Fruit fly (Drosophila melanogaster): ENCODE results near the gene fy.

The fy gene

DNA sequence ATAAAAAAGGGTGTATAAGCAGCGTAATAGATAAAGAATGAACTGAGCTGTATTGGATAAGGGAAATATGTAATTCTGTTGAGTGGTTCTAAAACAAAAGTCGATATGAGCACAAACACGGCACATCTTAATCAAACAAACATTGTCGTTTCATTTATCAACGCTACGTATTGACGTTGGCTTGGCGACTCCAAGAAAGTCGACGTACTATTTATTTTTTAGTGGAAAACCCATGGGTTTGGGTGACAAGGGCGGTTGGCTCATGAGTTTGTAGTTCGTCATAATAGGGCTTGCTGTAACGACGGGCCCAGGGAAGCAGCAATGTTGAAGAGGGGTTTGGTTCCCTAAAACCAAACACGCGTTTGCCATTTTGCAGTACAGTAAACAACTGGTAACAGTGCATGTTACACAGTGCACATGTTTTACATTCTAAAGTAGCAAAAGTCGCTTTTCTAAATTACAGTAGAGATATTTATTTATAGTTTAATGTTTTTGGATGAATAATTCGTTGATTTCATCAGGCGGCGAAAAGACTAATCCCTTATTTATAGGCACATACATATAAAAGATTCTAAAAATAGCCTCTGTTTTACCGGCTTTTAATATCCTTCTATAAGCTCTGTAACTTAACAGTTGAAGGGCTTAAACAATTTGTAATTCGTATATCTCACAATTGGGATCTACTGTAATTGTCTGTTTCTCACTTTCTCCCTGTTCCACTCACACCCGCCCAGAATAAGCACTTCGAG, 41.7 kb downstream of the fy start (continued):
- peak; percentile 19 for TF ChIP-seq CG1602 (GFP tag; optimal IDR thresholded peaks at IDR 0.05)
- no peak for TF ChIP-seq lola (GFP tag; optimal IDR thresholded peaks at IDR 0.05)
- TF ChIP-seq dysf (GFP tag; IDR thresholded peaks at IDR 0.05): no peak; the same call in 2 of the 3 replicates
- no peak for TF ChIP-seq CG9437 (GFP tag; optimal IDR thresholded peaks at IDR 0.05)
- TF ChIP-seq Gsc (GFP tag; IDR thresholded peaks at IDR 0.05): no peak
- TF ChIP-seq pnt (GFP tag; optimal IDR thresholded peaks at IDR 0.05): no peak
- no peak for TF ChIP-seq CG2116 (GFP tag; optimal IDR thresholded peaks at IDR 0.05)
- no peak for TF ChIP-seq wdn (GFP tag; IDR thresholded peaks at IDR 0.05)
- no peak for TF ChIP-seq Optix (GFP tag; IDR thresholded peaks at IDR 0.05)
- peak; percentile 28; the same call in 1 of the 2 replicates for TF ChIP-seq CG32532 (GFP tag; IDR thresholded peaks at IDR 0.05)
- TF ChIP-seq repo (GFP tag; optimal IDR thresholded peaks at IDR 0.05): no peak
- TF ChIP-seq caup (GFP tag; optimal IDR thresholded peaks at IDR 0.05; ENCODE audit: severe bottlenecking): no peak
- no peak for TF ChIP-seq CG12155 (GFP tag; optimal IDR thresholded peaks at IDR 0.05)
- peak; percentile 10 for TF ChIP-seq CHES-1-like (GFP tag; optimal IDR thresholded peaks at IDR 0.05)
- TF ChIP-seq Ravus (GFP tag; IDR thresholded peaks at IDR 0.05): no peak
- TF ChIP-seq Fer2 (tag; optimal IDR thresholded peaks at IDR 0.05): no peak
- no peak for TF ChIP-seq Meics (GFP tag; optimal IDR thresholded peaks at IDR 0.05)
- TF ChIP-seq CG7786 (GFP tag; optimal IDR thresholded peaks at IDR 0.05): no peak
- no peak for TF ChIP-seq CG4820 (GFP tag; optimal IDR thresholded peaks at IDR 0.05)
- no peak for TF ChIP-seq lilli (GFP tag; optimal IDR thresholded peaks at IDR 0.05)
- no peak for TF ChIP-seq Vsx1 (GFP tag; optimal IDR thresholded peaks at IDR 0.05)
- no peak for TF ChIP-seq chinmo (GFP tag; IDR thresholded peaks at IDR 0.05; ENCODE audit: partially characterized antibody)
- no peak for TF ChIP-seq fd3F (GFP tag; optimal IDR thresholded peaks at IDR 0.05)
- TF ChIP-seq CG6272 (GFP tag; IDR thresholded peaks at IDR 0.05): no peak
- TF ChIP-seq Atf3 (GFP tag; optimal IDR thresholded peaks at IDR 0.05): no peak
- peak; percentile 87 for TF ChIP-seq grau (tag; optimal IDR thresholded peaks at IDR 0.05)
- TF ChIP-seq eve (GFP tag; optimal IDR thresholded peaks at IDR 0.05): no peak
- peak; percentile 39 for TF ChIP-seq CG3281 (GFP tag; optimal IDR thresholded peaks at IDR 0.05)
- no peak for TF ChIP-seq insv (GFP tag; optimal IDR thresholded peaks at IDR 0.05)
- no peak for TF ChIP-seq sqz (GFP tag; optimal IDR thresholded peaks at IDR 0.05)
- TF ChIP-seq CG33213 (GFP tag; optimal IDR thresholded peaks at IDR 0.05): no peak
- no peak for TF ChIP-seq jing (GFP tag; optimal IDR thresholded peaks at IDR 0.05)
- TF ChIP-seq ac (GFP tag; optimal IDR thresholded peaks at IDR 0.05): no peak
- no peak for TF ChIP-seq Dp (GFP tag; optimal IDR thresholded peaks at IDR 0.05)
- no peak for TF ChIP-seq mld (GFP tag; IDR thresholded peaks at IDR 0.05; ENCODE audit: partially characterized antibody)
- peak; percentile 13 for TF ChIP-seq CG12299 (tag; optimal IDR thresholded peaks at IDR 0.05)
- no peak for TF ChIP-seq ttk (GFP tag; IDR thresholded peaks at IDR 0.05)
- no peak for TF ChIP-seq Stat92E (GFP tag; optimal IDR thresholded peaks at IDR 0.05)
- no peak for TF ChIP-seq E2f1 (GFP tag; IDR thresholded peaks at IDR 0.05)
- TF ChIP-seq Opbp (GFP tag; IDR thresholded peaks at IDR 0.05; ENCODE audit: partially characterized antibody): no peak
- no peak for TF ChIP-seq CG13775 (GFP tag; optimal IDR thresholded peaks at IDR 0.05)
- TF ChIP-seq CG2712 (tag; optimal IDR thresholded peaks at IDR 0.05): peak; percentile 59
- no peak for TF ChIP-seq ewg (GFP tag; optimal IDR thresholded peaks at IDR 0.05)
- TF ChIP-seq Awh (GFP tag; IDR thresholded peaks at IDR 0.05): no peak
- no peak for TF ChIP-seq tio (GFP tag; optimal IDR thresholded peaks at IDR 0.05)
- TF ChIP-seq C15 (GFP tag; IDR thresholded peaks at IDR 0.05): no peak
- TF ChIP-seq Pdp1 (GFP tag; optimal IDR thresholded peaks at IDR 0.05): peak in 1 of 2 experiments; percentile 11
- no peak for TF ChIP-seq CG11695 (GFP tag; IDR thresholded peaks at IDR 0.05)
- TF ChIP-seq bowl (GFP tag; IDR thresholded peaks at IDR 0.05): no peak
- no peak for TF ChIP-seq dpn (GFP tag; optimal IDR thresholded peaks at IDR 0.05)
